Fruit fly (Drosophila melanogaster) ovary, adult (tissue): ENCODE results near the gene CG31233.

Experiments used
- CG17801 ChIP-seq: fragments of 200-800 bp; optimal IDR thresholded peaks from 2 replicates; lab custom pipeline; 2019; ENCODE audit warnings: missing biosample characterization, mild to moderate bottlenecking, missing genetic modification characterization, moderate library complexity; ENCODE audit not compliant: partially characterized antibody

CG31233 gene

dm6 chr3R:21740766-21741350 lies 8.8 kb upstream of the CG31233 start:
- TF ChIP-seq CG17801 = no peak

- no peak for TF ChIP-seq CG17801
These were observed 4.7 kb upstream of the CG31233 start, which contains the start of gene CG31343 for dm6 chr3R:21744988-21745387. Gene CG31343, plus strand, starts transcription at chr3R:21745266.

dm6 chr3R:21745887-21746286 lies 3.8 kb upstream of the CG31233 start:
- no peak for TF ChIP-seq CG17801

dm6 chr3R:21753099-21753498 lies 3.4 kb downstream of the CG31233 start:
- no peak for TF ChIP-seq CG17801

dm6 chr3R:21753974-21754373 lies 4.3 kb downstream of the CG31233 start, which contains the start of gene CG31198:
Gene CG31198, plus strand, starts transcription at chr3R:21754324.
- no peak for TF ChIP-seq CG17801

dm6 chr3R:21757550-21757949 lies 7.9 kb downstream of the CG31233 start:
- no peak for TF ChIP-seq CG17801

dm6 chr3R:21758145-21758856 lies 8.6 kb downstream of the CG31233 start, which contains the start of gene CG42335:
Gene CG42335, plus strand, starts transcription at chr3R:21758764.
- TF ChIP-seq CG17801 = no peak

- no peak for TF ChIP-seq CG17801
These were observed 19.6 kb downstream of the CG31233 start, which contains the start of gene Burs for dm6 chr3R:21769218-21769617. Gene Burs, plus strand, starts transcription at chr3R:21769518.

dm6 chr3R:21775766-21776165 lies 26.1 kb downstream of the CG31233 start, which contains the start of the genes GABA-B-R2 and CG6800:
Gene GABA-B-R2, minus strand, starts transcription at chr3R:21775840.
Gene CG6800, plus strand, starts transcription at chr3R:21776138.
- TF ChIP-seq CG17801 = no peak

dm6 chr3R:21777660-21778059 lies 28.0 kb downstream of the CG31233 start, which contains the start of gene Polr1H:
Gene Polr1H, minus strand, starts transcription at chr3R:21777847.
- TF ChIP-seq CG17801 = no peak

- TF ChIP-seq CG17801 = no peak
These were observed 30.4 kb downstream of the CG31233 start for dm6 chr3R:21780086-21780485.

dm6 chr3R:21781448-21781847 lies 31.8 kb downstream of the CG31233 start:
- TF ChIP-seq CG17801 = no peak

dm6 chr3R:21782295-21782922 lies 32.8 kb downstream of the CG31233 start, which contains the start of gene tsl:
Gene tsl, minus strand, starts transcription at chr3R:21782536.
- no peak for TF ChIP-seq CG17801

dm6 chr3R:21790392-21790791 lies 40.7 kb downstream of the CG31233 start:
- TF ChIP-seq CG17801 = no peak

- TF ChIP-seq CG17801 = no peak
These were observed 44.1 kb downstream of the CG31233 start for dm6 chr3R:21793760-21794159.
